Fruit fly (Drosophila melanogaster) whole organism, wandering third instar larva: ENCODE results near the gene Cad99C.

ENCODE experiments used
- Abd-B ChIP-seq: fragments of >200 bp; optimal IDR thresholded peaks from 2 replicates; lab custom pipeline; 2017; ENCODE audit warnings: missing biosample characterization, missing genetic modification characterization
- CG32264 ChIP-seq: fragments of 200-800 bp; sonication (Bioruptor generic); optimal IDR thresholded peaks from 2 replicates; lab custom pipeline; 2016; ENCODE audit warnings: missing biosample characterization, missing genetic modification characterization
- CG9705 ChIP-seq: fragments of 200-800 bp; sonication (Bioruptor generic); optimal IDR thresholded peaks from 2 replicates; lab custom pipeline; 2018; ENCODE audit warnings: missing biosample characterization, mild to moderate bottlenecking, missing genetic modification characterization
- Dfd ChIP-seq: fragments of >200 bp; optimal IDR thresholded peaks from 2 replicates; lab custom pipeline; 2017; ENCODE audit warnings: missing biosample characterization, missing genetic modification characterization
- Dif ChIP-seq: fragments of 200-275, 200-300 bp; sonication (Bioruptor generic); optimal IDR thresholded peaks from 2 replicates; lab custom pipeline; 2018; ENCODE audit warnings: missing biosample characterization, missing genetic modification characterization; ENCODE audit not compliant: partially characterized antibody
- GATAd ChIP-seq: sonication (Bioruptor generic); optimal IDR thresholded peaks from 2 replicates; lab custom pipeline; 2016; ENCODE audit warnings: missing biosample characterization, missing genetic modification characterization
- HLH106 ChIP-seq: fragments of 200-800 bp; optimal IDR thresholded peaks from 3 replicates; lab custom pipeline; 2019; ENCODE audit warnings: missing biosample characterization, mild to moderate bottlenecking, missing genetic modification characterization, moderate library complexity
- Hnf4 ChIP-seq: fragments of 200-800 bp; sonication (Bioruptor generic); optimal IDR thresholded peaks from 2 replicates; lab custom pipeline; 2016; ENCODE audit warnings: missing biosample characterization, mild to moderate bottlenecking, missing genetic modification characterization
- Hr78 ChIP-seq: fragments of >200 bp; optimal IDR thresholded peaks from 2 replicates; lab custom pipeline; 2017; ENCODE audit warnings: missing biosample characterization, missing genetic modification characterization
- Hr83 ChIP-seq: fragments of 200-300 bp; sonication (Bioruptor generic); optimal IDR thresholded peaks from 2 replicates; lab custom pipeline; 2016; ENCODE audit warnings: missing biosample characterization, mild to moderate bottlenecking, missing genetic modification characterization, moderate library complexity; ENCODE audit not compliant: poor library complexity, severe bottlenecking
- Myc ChIP-seq: fragments of >200 bp; optimal IDR thresholded peaks from 2 replicates; lab custom pipeline; 2017
- N ChIP-seq: fragments of >200 bp; optimal IDR thresholded peaks from 2 replicates; lab custom pipeline; 2018; ENCODE audit warnings: missing biosample characterization, missing external identifiers, missing genetic modification characterization
- OdsH ChIP-seq: fragments of 200-800 bp; sonication (Bioruptor generic); optimal IDR thresholded peaks from 2 replicates; lab custom pipeline; 2016; ENCODE audit warnings: missing biosample characterization, mild to moderate bottlenecking, missing genetic modification characterization
- Rel ChIP-seq, 2 experiments: fragments of 200-800 bp; sonication (Bioruptor generic) in 1 of 2; optimal IDR thresholded peaks; 2 replicates in 1 of 2; 3 replicates in 1 of 2; lab custom pipeline; 2016 to 2019; ENCODE audit warnings: mild to moderate bottlenecking in 2 of 2, missing biosample characterization in 2 of 2, missing genetic modification characterization in 2 of 2, moderate library complexity in 1 of 2
- Sp1 ChIP-seq: fragments of 200-800 bp; sonication (Bioruptor generic); optimal IDR thresholded peaks from 3 replicates; lab custom pipeline; 2019; ENCODE audit warnings: missing biosample characterization, mild to moderate bottlenecking, missing genetic modification characterization, moderate library complexity
- Vsx2 ChIP-seq: fragments of 200-300, 225-300 bp; sonication (Bioruptor generic); optimal IDR thresholded peaks from 2 replicates; lab custom pipeline; 2018; ENCODE audit warnings: missing biosample characterization, missing genetic modification characterization; ENCODE audit not compliant: partially characterized antibody
- br ChIP-seq: fragments of 200-800 bp; sonication (Bioruptor generic); optimal IDR thresholded peaks from 2 replicates; lab custom pipeline; 2016; ENCODE audit warnings: missing biosample characterization, missing genetic modification characterization
- dl ChIP-seq, 2 experiments: fragments of 175-275, 200-275 bp in 1 of 2; fragments of 200-275 bp in 1 of 2; sonication (Bioruptor generic); optimal IDR thresholded peaks; lab custom pipeline; 2018; ENCODE audit warnings: mild to moderate bottlenecking in 2 of 2, missing biosample characterization in 2 of 2, missing genetic modification characterization in 2 of 2, moderate library complexity in 2 of 2; ENCODE audit not compliant: partially characterized antibody in 2 of 2, insufficient read depth in 1 of 2
- dmrt93B ChIP-seq: fragments of 200-800 bp; sonication (Bioruptor generic); optimal IDR thresholded peaks from 2 replicates; lab custom pipeline; 2018; ENCODE audit warnings: missing biosample characterization, mild to moderate bottlenecking, missing genetic modification characterization
- ey ChIP-seq: fragments of 200-800 bp; sonication (Bioruptor generic); optimal IDR thresholded peaks from 2 replicates; lab custom pipeline; 2016; ENCODE audit warnings: missing biosample characterization, missing genetic modification characterization
- foxo ChIP-seq, 2 experiments: fragments of 200-800 bp; sonication (Bioruptor generic); optimal IDR thresholded peaks; 2 replicates in 1 of 2; 3 replicates in 1 of 2; lab custom pipeline; 2016 to 2017; ENCODE audit warnings: missing biosample characterization in 2 of 2, missing genetic modification characterization in 2 of 2
- fru ChIP-seq: fragments of 200-800 bp; sonication (Bioruptor generic); optimal IDR thresholded peaks from 3 replicates; lab custom pipeline; 2016; ENCODE audit warnings: missing biosample characterization, mild to moderate bottlenecking, missing genetic modification characterization
- h ChIP-seq: fragments of 200-800 bp; sonication (Bioruptor generic); optimal IDR thresholded peaks from 3 replicates; lab custom pipeline; 2016; ENCODE audit warnings: missing biosample characterization, mild to moderate bottlenecking, missing genetic modification characterization
- lola ChIP-seq: fragments of >200 bp; optimal IDR thresholded peaks from 2 replicates; lab custom pipeline; 2017; ENCODE audit warnings: missing biosample characterization, missing genetic modification characterization
- pan ChIP-seq: fragments of >200 bp; optimal IDR thresholded peaks from 2 replicates; lab custom pipeline; 2017
- psq ChIP-seq: fragments of 200-800 bp; sonication (Bioruptor generic); optimal IDR thresholded peaks from 3 replicates; lab custom pipeline; 2017; ENCODE audit warnings: missing biosample characterization, mild to moderate bottlenecking, missing genetic modification characterization, moderate library complexity
- rgr ChIP-seq: fragments of 200-800 bp; sonication (Bioruptor generic); optimal IDR thresholded peaks from 3 replicates; lab custom pipeline; 2016; ENCODE audit warnings: missing biosample characterization, mild to moderate bottlenecking, missing genetic modification characterization
- sv ChIP-seq: fragments of 200-800 bp; sonication (Bioruptor generic); optimal IDR thresholded peaks from 3 replicates; lab custom pipeline; 2016; ENCODE audit warnings: missing biosample characterization, missing genetic modification characterization
- usp ChIP-seq: fragments of >200 bp; optimal IDR thresholded peaks from 2 replicates; lab custom pipeline; 2017; ENCODE audit warnings: missing biosample characterization, missing genetic modification characterization

The Cad99C gene

DNA sequence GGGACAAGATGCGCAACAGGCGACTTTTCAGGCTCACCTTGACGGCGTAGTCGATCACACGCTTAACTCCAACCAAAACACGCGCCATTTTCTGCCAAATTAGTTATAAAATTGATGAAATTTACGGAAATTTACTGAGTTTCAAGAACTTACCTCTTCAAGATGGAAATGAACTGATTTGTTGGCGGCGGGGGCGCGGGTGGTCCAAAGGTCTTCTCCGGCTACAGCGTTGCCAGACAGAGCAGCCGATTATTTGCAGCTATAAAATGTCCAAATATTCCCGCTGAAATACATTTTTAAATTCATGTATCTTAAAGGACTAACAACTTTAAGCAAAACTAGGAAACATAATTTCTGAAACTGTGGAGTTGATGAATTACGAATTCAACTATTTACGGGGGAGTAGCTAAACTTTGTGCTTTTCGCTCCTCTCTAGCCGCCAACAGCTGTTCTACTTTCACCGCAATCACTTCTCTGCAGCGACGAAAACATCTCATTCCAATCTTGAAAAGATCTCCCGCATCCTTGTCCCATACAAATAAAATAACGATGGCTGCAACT lies 38.6 kb upstream of the Cad99C start, which contains the start of the genes Etfb and CG7789:
Gene Etfb, minus strand, starts transcription at position 193 of the 561 bp plus-strand sequence.
Gene CG7789, plus strand, starts transcription at position 444 of the 561 bp plus-strand sequence.
- TF ChIP-seq N (GFP tag; lab: Kevin White, UChicago), result no peak
- TF ChIP-seq CG32264, result no peak
- TF ChIP-seq Rel (GFP tag; optimal IDR thresholded peaks at IDR 0.05; lab: Kevin White, UChicago), result no peak
- TF ChIP-seq Rel (tag; optimal IDR thresholded peaks at IDR 0.05; lab: Kevin White, UChicago), result peak; percentile 58
- peak; percentile 84 for TF ChIP-seq ey (GFP tag; lab: Kevin White, UChicago)
- TF ChIP-seq br (GFP tag; lab: Kevin White, UChicago), result no peak
- no peak for TF ChIP-seq dmrt93B (GFP tag; lab: Kevin White, UChicago)
- no peak for TF ChIP-seq Vsx2
- TF ChIP-seq GATAd (GFP tag; lab: Kevin White, UChicago), result no peak
- TF ChIP-seq OdsH (GFP tag; lab: Kevin White, UChicago), result peak; percentile 80
- no peak for TF ChIP-seq usp (GFP tag; lab: Kevin White, UChicago)
- peak; percentile 84 for TF ChIP-seq HLH106
- no peak for TF ChIP-seq Abd-B (GFP tag; lab: Kevin White, UChicago)
- TF ChIP-seq psq (GFP tag; lab: Kevin White, UChicago), result peak; percentile 77
- TF ChIP-seq fru, result peak; percentile 80
- peak; percentile 51 for TF ChIP-seq sv (GFP tag; lab: Kevin White, UChicago)
- TF ChIP-seq rgr (GFP tag; lab: Kevin White, UChicago), result peak; percentile 88
- no peak for TF ChIP-seq Hr78 (GFP tag; lab: Kevin White, UChicago)
- TF ChIP-seq CG9705 (GFP tag; lab: Kevin White, UChicago), result peak; percentile 64
- peak; percentile 81 for TF ChIP-seq Myc (lab: Kevin White, UChicago)
- peak; percentile 86 for TF ChIP-seq h (GFP tag; lab: Kevin White, UChicago)
- TF ChIP-seq Dfd (GFP tag; lab: Kevin White, UChicago), result no peak
- TF ChIP-seq Sp1 (GFP tag; lab: Kevin White, UChicago), result peak; percentile 83
- TF ChIP-seq Hnf4 (GFP tag; lab: Kevin White, UChicago), result no peak
- peak in 1 of 2 experiments; percentile 91 for TF ChIP-seq foxo (GFP tag; optimal IDR thresholded peaks at IDR 0.05; lab: Kevin White, UChicago)
- TF ChIP-seq Hr83 (GFP tag; lab: Kevin White, UChicago), result peak; percentile 52

DNA sequence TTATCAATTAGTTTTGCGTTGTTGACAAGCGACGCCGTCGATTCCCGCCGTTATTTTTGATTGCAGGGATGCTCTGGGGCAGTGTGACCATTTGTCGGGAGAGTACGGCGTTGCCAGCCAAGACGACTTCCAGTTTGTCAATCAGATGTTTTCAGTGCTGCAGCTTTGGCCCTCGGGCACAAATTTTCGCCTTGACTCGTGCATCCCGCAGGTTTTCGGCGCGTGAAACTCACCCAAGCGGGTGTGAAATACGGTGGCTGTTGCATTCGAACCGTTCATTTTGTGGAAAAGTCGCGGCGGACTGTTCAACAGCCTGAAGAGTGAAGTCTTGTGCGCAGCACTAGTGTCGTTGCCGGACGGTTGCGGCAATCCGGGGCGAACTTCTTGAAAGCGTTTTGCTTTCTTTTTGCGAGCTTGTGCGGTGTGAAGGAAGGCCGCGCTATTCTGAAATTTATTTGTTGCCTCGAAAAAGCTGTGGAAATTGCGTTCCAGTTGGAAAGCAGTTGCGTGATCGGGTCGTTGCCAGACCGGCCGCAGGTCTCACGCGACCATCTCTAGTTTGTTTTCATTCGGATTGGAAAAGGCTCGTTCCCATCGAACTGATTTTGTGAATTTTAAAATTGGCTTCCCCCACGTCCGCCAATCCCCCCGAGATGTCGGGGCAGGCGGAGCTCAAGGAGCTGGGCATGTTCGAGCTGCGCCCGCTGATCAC lies 34.6 kb upstream of the Cad99C start, which contains the start of the genes ca and ncd:
Gene ca, plus strand, starts transcription at position 130 of the 712 bp plus-strand sequence.
Gene ncd, minus strand, starts transcription at position 446 of the 712 bp plus-strand sequence.
- TF ChIP-seq Dif (GFP tag; lab: Kevin White, UChicago) (no peak), usp (GFP tag; lab: Kevin White, UChicago) (no peak)

DNA sequence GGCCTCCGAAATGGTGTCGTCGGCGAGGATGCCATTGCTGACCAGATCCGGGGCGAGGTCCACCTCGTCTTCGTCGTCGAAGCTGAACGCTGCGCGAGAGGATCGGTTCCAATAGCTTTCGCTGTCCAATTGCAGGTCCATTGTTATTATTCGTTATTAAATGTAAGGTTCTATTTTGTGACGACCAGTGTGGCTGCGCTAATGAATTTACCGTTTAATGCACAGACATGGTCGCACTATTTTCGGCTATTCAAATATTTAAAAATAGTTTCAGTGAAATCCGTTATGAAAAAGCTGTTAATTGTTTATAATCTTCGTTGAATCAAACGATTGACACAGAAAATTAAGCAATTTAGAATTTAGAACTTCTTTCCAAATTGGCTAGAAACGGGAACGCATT lies 25.2 kb upstream of the Cad99C start, which contains the start of gene Vps16B:
Gene Vps16B, minus strand, starts transcription at position 186 of the 400 bp plus-strand sequence.
- TF ChIP-seq lola (GFP tag; lab: Kevin White, UChicago) (no peak), psq (GFP tag; lab: Kevin White, UChicago) (no peak), Myc (lab: Kevin White, UChicago) (no peak), Sp1 (GFP tag; lab: Kevin White, UChicago) (no peak), ey (GFP tag; lab: Kevin White, UChicago) (no peak), pan (lab: Kevin White, UChicago) (no peak), Hnf4 (GFP tag; lab: Kevin White, UChicago) (no peak), Hr78 (GFP tag; lab: Kevin White, UChicago) (no peak), Dfd (GFP tag; lab: Kevin White, UChicago) (no peak), Rel (GFP tag; optimal IDR thresholded peaks at IDR 0.05; lab: Kevin White, UChicago) (no peak), Rel (tag; optimal IDR thresholded peaks at IDR 0.05; lab: Kevin White, UChicago) (no peak), usp (GFP tag; lab: Kevin White, UChicago) (no peak), OdsH (GFP tag; lab: Kevin White, UChicago) (no peak), h (GFP tag; lab: Kevin White, UChicago) (no peak), Hr83 (GFP tag; lab: Kevin White, UChicago) (no peak), Vsx2 (no peak), dl (GFP tag; optimal IDR thresholded peaks at IDR 0.05; lab: Kevin White, UChicago; ENCODE audit: insufficient read depth in 1 of 2, partially characterized antibody in 2 of 2) (no peak), br (GFP tag; lab: Kevin White, UChicago) (no peak), rgr (GFP tag; lab: Kevin White, UChicago) (no peak)
